Fruit fly (Drosophila melanogaster) whole organism, embryonic: ENCODE data around the gene CG8312.

Experiments
- Blimp-1 ChIP-seq: fragments of 200-800 bp; sonication (Bioruptor generic); optimal IDR thresholded peaks from 3 replicates; lab custom pipeline; 2018; ENCODE audit warnings: missing biosample characterization, missing genetic modification characterization, mild to moderate bottlenecking, moderate library complexity, missing genetic modification reagents
- CG14860 ChIP-seq: fragments of 200-800 bp; sonication (Bioruptor generic); IDR thresholded peaks from 3 replicates; pipeline ENCODE4 v1.3.6; 2022; ENCODE audit warnings: missing biosample characterization, missing genetic modification characterization; ENCODE audit not compliant: partially characterized antibody
- CG16863 ChIP-seq: fragments of 200-800 bp; sonication (Bioruptor generic); optimal IDR thresholded peaks from 3 replicates; lab custom pipeline; 2016; ENCODE audit warnings: missing biosample characterization, missing genetic modification characterization
- CG3163 ChIP-seq: fragments of 200-800 bp; sonication (Bioruptor generic); optimal IDR thresholded peaks from 3 replicates; lab custom pipeline; 2016; ENCODE audit warnings: missing biosample characterization, missing genetic modification characterization
- CG33213 ChIP-seq: fragments of 200-800 bp; sonication (Bioruptor generic); optimal IDR thresholded peaks from 3 replicates; lab custom pipeline; 2016; ENCODE audit warnings: missing biosample characterization, missing genetic modification characterization
- CG3407 ChIP-seq: fragments of 200-800 bp; sonication (Bioruptor generic); optimal IDR thresholded peaks from 2 replicates; lab custom pipeline; 2018; ENCODE audit warnings: missing biosample characterization, mild to moderate bottlenecking, missing genetic modification characterization
- CG3847 ChIP-seq: fragments of 200-800 bp; sonication (Bioruptor generic); IDR thresholded peaks from 2 replicates; pipeline ENCODE4 v1.3.6; 2022; ENCODE audit warnings: missing biosample characterization, missing genetic modification characterization
- CG43689 ChIP-seq: fragments of 200-800 bp; sonication (Bioruptor generic); IDR thresholded peaks from 2 replicates; pipeline ENCODE4 v1.3.6; 2022; ENCODE audit warnings: missing biosample characterization, missing genetic modification characterization
- CG4424 ChIP-seq: fragments of 200-800 bp; sonication (Bioruptor generic); optimal IDR thresholded peaks from 3 replicates; lab custom pipeline; 2016; ENCODE audit warnings: missing biosample characterization, missing genetic modification characterization
- CG4820 ChIP-seq: fragments of 200-800 bp; sonication (Bioruptor generic); optimal IDR thresholded peaks from 3 replicates; lab custom pipeline; 2016; ENCODE audit warnings: missing biosample characterization, missing genetic modification characterization
- CG5180 ChIP-seq: fragments of 200-800 bp; sonication (Bioruptor generic); optimal IDR thresholded peaks from 3 replicates; lab custom pipeline; 2017; ENCODE audit warnings: missing biosample characterization, missing genetic modification characterization, mild to moderate bottlenecking, moderate library complexity, missing genetic modification reagents
- CG7745 ChIP-seq: fragments of 200-800 bp; sonication (Bioruptor generic); optimal IDR thresholded peaks from 2 replicates; lab custom pipeline; 2018; ENCODE audit warnings: missing biosample characterization, mild to moderate bottlenecking, missing genetic modification characterization, moderate library complexity
- CG7928 ChIP-seq: fragments of 200-800 bp; sonication (Bioruptor generic); optimal IDR thresholded peaks from 2 replicates; lab custom pipeline; 2017; ENCODE audit warnings: missing biosample characterization, mild to moderate bottlenecking, missing genetic modification characterization
- CG8388 ChIP-seq: fragments of 200-800 bp; sonication (Bioruptor generic); optimal IDR thresholded peaks from 2 replicates; lab custom pipeline; 2019; ENCODE audit warnings: missing biosample characterization, mild to moderate bottlenecking, missing genetic modification characterization, moderate library complexity
- CkIIα-i1 ChIP-seq: fragments of 200-800 bp; sonication (Bioruptor generic); IDR thresholded peaks from 2 replicates; pipeline ENCODE4 v1.3.6; 2022; ENCODE audit warnings: missing biosample characterization, missing genetic modification characterization
- D ChIP-seq, 2 experiments: fragments of 200-800 bp in 1 of 2; fragments of >200 bp in 1 of 2; sonication (Bioruptor generic) in 1 of 2; optimal IDR thresholded peaks; 2 replicates in 1 of 2; 3 replicates in 1 of 2; lab custom pipeline; 2017; ENCODE audit warnings: mild to moderate bottlenecking in 1 of 2, missing biosample characterization in 1 of 2, missing genetic modification characterization in 1 of 2, missing genetic modification reagents in 1 of 2
- D19B ChIP-seq: fragments of 200-800 bp; sonication (Bioruptor generic); optimal IDR thresholded peaks from 2 replicates; lab custom pipeline; 2017; ENCODE audit warnings: missing biosample characterization, mild to moderate bottlenecking, missing genetic modification characterization
- Fer2 ChIP-seq: fragments of 200-800 bp; sonication (Bioruptor generic); optimal IDR thresholded peaks from 2 replicates; lab custom pipeline; 2018; ENCODE audit warnings: missing biosample characterization, mild to moderate bottlenecking, missing genetic modification characterization, moderate library complexity
- Fer3 ChIP-seq: fragments of 200-800 bp; sonication (Bioruptor generic); optimal IDR thresholded peaks from 2 replicates; lab custom pipeline; 2018; ENCODE audit warnings: missing biosample characterization, mild to moderate bottlenecking, missing genetic modification characterization, moderate library complexity
- MESR4 ChIP-seq: fragments of 200-800 bp; sonication (Bioruptor generic); optimal IDR thresholded peaks from 2 replicates; lab custom pipeline; 2018; ENCODE audit warnings: missing biosample characterization, mild to moderate bottlenecking, missing genetic modification characterization, moderate library complexity
- NC2β ChIP-seq: fragments of 200-800 bp; sonication (Bioruptor generic); optimal IDR thresholded peaks from 2 replicates; lab custom pipeline; 2016; ENCODE audit warnings: missing biosample characterization, missing genetic modification characterization
- Opbp ChIP-seq: fragments of 200-800 bp; sonication (Bioruptor generic); IDR thresholded peaks from 3 replicates; pipeline ENCODE4 v1.3.6; 2022; ENCODE audit warnings: missing biosample characterization, missing genetic modification characterization; ENCODE audit not compliant: partially characterized antibody
- Ptx1 ChIP-seq: fragments of 200-800 bp; sonication (Bioruptor generic); IDR thresholded peaks from 2 replicates; pipeline ENCODE4 v1.3.6; 2022; ENCODE audit warnings: missing biosample characterization, missing genetic modification characterization
- Ravus ChIP-seq: fragments of 200-800 bp; sonication (Bioruptor generic); IDR thresholded peaks from 2 replicates; pipeline ENCODE4 v1.3.6; 2022; ENCODE audit warnings: missing biosample characterization, missing genetic modification characterization
- Rx ChIP-seq: fragments of 200-800 bp; sonication (Bioruptor generic); IDR thresholded peaks from 2 replicates; pipeline ENCODE4 v1.3.6; 2022; ENCODE audit warnings: missing biosample characterization, missing genetic modification characterization
- Ssrp ChIP-seq: fragments of 200-800 bp; sonication (Bioruptor generic); optimal IDR thresholded peaks from 2 replicates; lab custom pipeline; 2018; ENCODE audit warnings: missing biosample characterization, mild to moderate bottlenecking, missing genetic modification characterization, moderate library complexity
- Tbp ChIP-seq: fragments of >200 bp; optimal IDR thresholded peaks from 2 replicates; lab custom pipeline; 2018; ENCODE audit warnings: missing biosample characterization, missing genetic modification characterization
- Xbp1 ChIP-seq: fragments of 200-800 bp; sonication (Bioruptor generic); optimal IDR thresholded peaks from 3 replicates; lab custom pipeline; 2016; ENCODE audit warnings: missing biosample characterization, mild to moderate bottlenecking, missing genetic modification characterization
- YL-1 ChIP-seq: fragments of 200-800 bp; sonication (Bioruptor generic); optimal IDR thresholded peaks from 3 replicates; lab custom pipeline; 2017; ENCODE audit warnings: missing biosample characterization, mild to moderate bottlenecking, missing genetic modification characterization
- al ChIP-seq: fragments of 200-800 bp; sonication (Bioruptor generic); IDR thresholded peaks from 2 replicates; pipeline ENCODE4 v1.3.6; 2022; ENCODE audit warnings: missing biosample characterization, missing genetic modification characterization
- aop ChIP-seq: fragments of 200-800 bp; sonication (Bioruptor generic); IDR thresholded peaks from 2 replicates; pipeline ENCODE4 v1.3.6; 2022; ENCODE audit warnings: missing biosample characterization, missing genetic modification characterization
- ara ChIP-seq: fragments of 200-800 bp; sonication (Bioruptor generic); IDR thresholded peaks from 2 replicates; pipeline ENCODE4 v1.3.6; 2022; ENCODE audit warnings: missing biosample characterization, missing genetic modification characterization
- ase ChIP-seq: fragments of 200-800 bp; sonication (Bioruptor generic); IDR thresholded peaks from 3 replicates; pipeline ENCODE4 v1.3.6; 2022; ENCODE audit warnings: missing biosample characterization, missing genetic modification characterization
- bigmax ChIP-seq: fragments of 200-800 bp; sonication (Bioruptor generic); optimal IDR thresholded peaks from 2 replicates; lab custom pipeline; 2018; ENCODE audit warnings: missing biosample characterization, mild to moderate bottlenecking, missing genetic modification characterization
- cas ChIP-seq: fragments of 200-800 bp; sonication (Bioruptor generic); IDR thresholded peaks from 2 replicates; pipeline ENCODE4 v1.3.6; 2022; ENCODE audit warnings: missing biosample characterization, missing genetic modification characterization
- ftz-f1 ChIP-seq: fragments of 200-800 bp; sonication (Bioruptor generic); optimal IDR thresholded peaks from 2 replicates; lab custom pipeline; 2016; ENCODE audit warnings: missing biosample characterization, missing genetic modification characterization
- grau ChIP-seq: fragments of 200-800 bp; optimal IDR thresholded peaks from 3 replicates; lab custom pipeline; 2019; ENCODE audit warnings: missing biosample characterization, mild to moderate bottlenecking, missing genetic modification characterization, moderate library complexity
- grn ChIP-seq: fragments of 200-800 bp; sonication (Bioruptor generic); optimal IDR thresholded peaks from 3 replicates; lab custom pipeline; 2017; ENCODE audit warnings: missing biosample characterization, missing genetic modification characterization
- hbn ChIP-seq: fragments of 200-800 bp; sonication (Bioruptor generic); IDR thresholded peaks from 2 replicates; pipeline ENCODE4 v1.3.6; 2022; ENCODE audit warnings: missing biosample characterization, missing genetic modification characterization; ENCODE audit not compliant: partially characterized antibody
- hkb ChIP-seq, 2 experiments: fragments of 200-800 bp in 1 of 2; fragments of >200 bp in 1 of 2; sonication (Bioruptor generic) in 1 of 2; IDR thresholded peaks in 1 of 2; optimal IDR thresholded peaks in 1 of 2; 2 replicates each; pipeline versions ENCODE4 v1.3.6 to Lab custom; 2017 to 2022; ENCODE audit warnings: missing biosample characterization in 1 of 2, missing genetic modification characterization in 1 of 2
- lola ChIP-seq, 3 experiments: fragments of >200 bp in 2 of 3; fragments of 200-800 bp in 1 of 3; sonication (Bioruptor generic) in 1 of 3; optimal IDR thresholded peaks; 2 replicates each; lab custom pipeline; 2017 to 2019; ENCODE audit warnings: missing biosample characterization in 3 of 3, missing genetic modification characterization in 3 of 3, mild to moderate bottlenecking in 1 of 3, moderate library complexity in 1 of 3
- mam ChIP-seq: fragments of 200-800 bp; sonication (Bioruptor generic); optimal IDR thresholded peaks from 3 replicates; lab custom pipeline; 2016; ENCODE audit warnings: missing biosample characterization, missing genetic modification characterization
- mld ChIP-seq: fragments of 200-800 bp; sonication (Bioruptor generic); IDR thresholded peaks from 3 replicates; pipeline ENCODE4 v1.3.6; 2022; ENCODE audit warnings: missing biosample characterization, missing genetic modification characterization; ENCODE audit not compliant: partially characterized antibody
- org-1 ChIP-seq: fragments of 200-800 bp; sonication (Bioruptor generic); optimal IDR thresholded peaks from 2 replicates; lab custom pipeline; 2017; ENCODE audit warnings: missing biosample characterization, missing genetic modification characterization
- phol ChIP-seq: fragments of 200-800 bp; sonication (Bioruptor generic); optimal IDR thresholded peaks from 3 replicates; lab custom pipeline; 2018; ENCODE audit warnings: missing biosample characterization, mild to moderate bottlenecking, missing genetic modification characterization, moderate library complexity
- sima ChIP-seq: fragments of 200-800 bp; sonication (Bioruptor generic); optimal IDR thresholded peaks from 2 replicates; lab custom pipeline; 2016; ENCODE audit warnings: missing biosample characterization, missing genetic modification characterization
- sob ChIP-seq: fragments of 200-800 bp; sonication (Bioruptor generic); IDR thresholded peaks from 2 replicates; pipeline ENCODE4 v1.3.6; 2022; ENCODE audit warnings: missing biosample characterization, missing genetic modification characterization
- tna ChIP-seq: fragments of 200-800 bp; sonication (Bioruptor generic); IDR thresholded peaks from 2 replicates; pipeline ENCODE4 v1.3.6; 2022; ENCODE audit warnings: missing biosample characterization, missing genetic modification characterization; ENCODE audit not compliant: partially characterized antibody
- tup ChIP-seq: fragments of 200-800 bp; sonication (Bioruptor generic); optimal IDR thresholded peaks from 2 replicates; lab custom pipeline; 2016; ENCODE audit warnings: missing biosample characterization, mild to moderate bottlenecking, missing genetic modification characterization, moderate library complexity

CG8312 gene

dm6 chr3R:9618331-9618730 lies 27.2 kb downstream of the CG8312 start (continued):
- TF ChIP-seq NC2β (GFP tag; lab: Kevin White, UChicago), result peak; percentile 71
- TF ChIP-seq CG5180 (GFP tag; lab: Kevin White, UChicago), result peak; percentile 43
- no peak for TF ChIP-seq grn (GFP tag; lab: Kevin White, UChicago)
- peak; percentile 26 for TF ChIP-seq Fer2 (tag; lab: Kevin White, UChicago)
- TF ChIP-seq CG33213, result peak; percentile 56
- TF ChIP-seq CG4424 (GFP tag; lab: Kevin White, UChicago), result peak; percentile 77
- TF ChIP-seq MESR4 (GFP tag; lab: Kevin White, UChicago), result no peak
- no peak for TF ChIP-seq CG7928 (GFP tag; lab: Kevin White, UChicago)
- TF ChIP-seq al (GFP tag; lab: Robert Waterston, UW), result no peak
- no peak for TF ChIP-seq D (optimal IDR thresholded peaks at IDR 0.05; lab: Kevin White, UChicago)
- peak; percentile 60 for TF ChIP-seq D (GFP tag; optimal IDR thresholded peaks at IDR 0.05; lab: Kevin White, UChicago)
- peak; percentile 80 for TF ChIP-seq sob (GFP tag; lab: Robert Waterston, UW)
- no peak for TF ChIP-seq sima
- TF ChIP-seq Fer3 (tag; lab: Kevin White, UChicago), result peak; percentile 60
- no peak for TF ChIP-seq bigmax (GFP tag; lab: Kevin White, UChicago)
- TF ChIP-seq Xbp1 (GFP tag; lab: Kevin White, UChicago), result peak; percentile 82
- peak; percentile 69; the same call in 1 of the 2 replicates for TF ChIP-seq Rx (GFP tag; lab: Robert Waterston, UW)
- TF ChIP-seq CG3407 (GFP tag; lab: Kevin White, UChicago), result peak; percentile 61
- TF ChIP-seq CG43689 (GFP tag; lab: Robert Waterston, UW), result 0 out of 2 replicates have a peak, but pooled peaks have one; percentile 21
- peak; percentile 28 for TF ChIP-seq D19B (GFP tag; lab: Kevin White, UChicago)
- TF ChIP-seq hbn, result no peak
- no peak for TF ChIP-seq CG7745 (tag; lab: Kevin White, UChicago)
- TF ChIP-seq Opbp, result no peak
- peak in 1 of 3 experiments; percentile 44 for TF ChIP-seq lola (GFP tag; optimal IDR thresholded peaks at IDR 0.05; lab: Kevin White, UChicago)
- TF ChIP-seq CG14860 (GFP tag; lab: Robert Waterston, UW), result no peak
- TF ChIP-seq Blimp-1 (GFP tag; lab: Kevin White, UChicago), result peak; percentile 82
- peak; percentile 55 for TF ChIP-seq CG3847 (GFP tag; lab: Robert Waterston, UW)
- peak; percentile 90 for TF ChIP-seq grau (tag; lab: Kevin White, UChicago)
- no peak for TF ChIP-seq Ravus
- peak; percentile 22 for TF ChIP-seq tup
- peak; percentile 69; the same call in 1 of the 2 replicates for TF ChIP-seq aop (GFP tag; lab: Robert Waterston, UW)
- TF ChIP-seq Tbp (GFP tag; lab: Kevin White, UChicago), result no peak
- TF ChIP-seq YL-1, result no peak
- no peak for TF ChIP-seq CG3163 (GFP tag; lab: Kevin White, UChicago)
- 0 out of 2 replicates have a peak, but pooled peaks have one; percentile 24 for TF ChIP-seq cas
- no peak for TF ChIP-seq tna (GFP tag; lab: Robert Waterston, UW)
- TF ChIP-seq ara (GFP tag; lab: Robert Waterston, UW), result peak; percentile 79
- TF ChIP-seq CG16863 (GFP tag; lab: Kevin White, UChicago), result peak; percentile 68
- peak; percentile 75 for TF ChIP-seq phol (tag; lab: Kevin White, UChicago)
- peak; percentile 74 for TF ChIP-seq Ssrp (tag; lab: Kevin White, UChicago)
- TF ChIP-seq mld (GFP tag; lab: Robert Waterston, UW), result no peak
- peak; percentile 72 for TF ChIP-seq org-1 (GFP tag; lab: Kevin White, UChicago)
- peak; percentile 81 for TF ChIP-seq CG4820
- peak; percentile 63 for TF ChIP-seq mam (GFP tag; lab: Kevin White, UChicago)
- no peak for TF ChIP-seq hkb (optimal IDR thresholded peaks at IDR 0.05; lab: Kevin White, UChicago)
- peak; percentile 83 for TF ChIP-seq hkb (GFP tag; IDR thresholded peaks at IDR 0.05; lab: Robert Waterston, UW)
- TF ChIP-seq CkIIα-i1 (GFP tag; lab: Robert Waterston, UW), result 0 out of 2 replicates have a peak, but pooled peaks have one; percentile 17
- TF ChIP-seq CG8388 (GFP tag; lab: Kevin White, UChicago), result peak; percentile 73
- TF ChIP-seq Ptx1 (GFP tag; lab: Robert Waterston, UW), result peak; percentile 83
- TF ChIP-seq ase (GFP tag; lab: Robert Waterston, UW), result peak; percentile 74; the same call in 2 of the 3 replicates
- no peak for TF ChIP-seq ftz-f1
